Fruit fly (Drosophila melanogaster): ENCODE data around the gene chico.

Gene chico

DNA sequence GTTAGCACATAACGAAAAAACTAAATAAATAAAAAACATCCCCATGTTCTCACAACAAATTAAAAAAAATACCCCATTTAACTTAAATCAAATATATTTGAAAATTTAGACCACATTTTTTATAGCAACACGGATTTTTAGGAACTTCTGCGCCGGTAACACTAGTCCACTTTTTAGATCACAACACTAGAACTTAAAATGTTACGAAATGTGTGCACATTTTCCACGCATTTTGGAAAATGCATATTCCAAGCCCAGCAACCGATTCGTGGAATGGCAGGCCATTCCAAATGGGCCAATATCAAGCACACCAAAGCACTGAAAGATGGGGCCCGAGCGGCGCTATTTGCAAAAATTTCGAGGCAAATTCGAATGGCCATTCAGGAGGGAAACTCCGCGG is 21.8 kb upstream of the chico start, which contains the start of gene CG4957:
Gene CG4957 (plus strand): TSS at position 185 of the 400 bp plus-strand sequence.
- TF ChIP-seq chinmo (GFP tag; IDR thresholded peaks at IDR 0.05; ENCODE audit: partially characterized antibody) (0 out of 4 replicates have a peak, but pooled peaks have one; percentile 25), CG10267 (tag; optimal IDR thresholded peaks at IDR 0.05) (no peak), MBD-R2 (GFP tag; IDR thresholded peaks at IDR 0.05) (peak; percentile 52), CG9797 (GFP tag; optimal IDR thresholded peaks at IDR 0.05) (peak; percentile 30), CG10147 (GFP tag; optimal IDR thresholded peaks at IDR 0.05) (no peak), Kr (GFP tag; optimal IDR thresholded peaks at IDR 0.05) (no peak), Ssrp (tag; optimal IDR thresholded peaks at IDR 0.05) (no peak), Pdp1 (GFP tag; optimal IDR thresholded peaks at IDR 0.05) (peak in 1 of 2 experiments; percentile 78), CG3847 (GFP tag; IDR thresholded peaks at IDR 0.05) (no peak), pzg (GFP tag; optimal IDR thresholded peaks at IDR 0.05) (peak; percentile 33), sd (tag; optimal IDR thresholded peaks at IDR 0.05) (peak; percentile 79), D19B (GFP tag; optimal IDR thresholded peaks at IDR 0.05) (no peak), zen (tag; optimal IDR thresholded peaks at IDR 0.05) (no peak), Dp (GFP tag; optimal IDR thresholded peaks at IDR 0.05) (peak; percentile 18), CG5245 (GFP tag; optimal IDR thresholded peaks at IDR 0.05) (no peak), stwl (tag; optimal IDR thresholded peaks at IDR 0.05) (peak; percentile 30), Ets97D (GFP tag; optimal IDR thresholded peaks at IDR 0.05) (peak; percentile 14), gfzf (GFP tag; optimal IDR thresholded peaks at IDR 0.05) (peak; percentile 70), CG10979 (tag; optimal IDR thresholded peaks at IDR 0.05) (no peak), tap (tag; optimal IDR thresholded peaks at IDR 0.05) (no peak), CG32532 (GFP tag; IDR thresholded peaks at IDR 0.05) (no peak), nerfin-1 (tag; optimal IDR thresholded peaks at IDR 0.05) (peak; percentile 9), E2f2 (GFP tag; IDR thresholded peaks at IDR 0.05) (peak; percentile 46), CG34224 (GFP tag; IDR thresholded peaks at IDR 0.05; ENCODE audit: partially characterized antibody) (0 out of 3 replicates have a peak, but pooled peaks have one; percentile 14), Atf6 (GFP tag; IDR thresholded peaks at IDR 0.05) (no peak), sens (GFP tag) (peak; percentile 53)

DNA sequence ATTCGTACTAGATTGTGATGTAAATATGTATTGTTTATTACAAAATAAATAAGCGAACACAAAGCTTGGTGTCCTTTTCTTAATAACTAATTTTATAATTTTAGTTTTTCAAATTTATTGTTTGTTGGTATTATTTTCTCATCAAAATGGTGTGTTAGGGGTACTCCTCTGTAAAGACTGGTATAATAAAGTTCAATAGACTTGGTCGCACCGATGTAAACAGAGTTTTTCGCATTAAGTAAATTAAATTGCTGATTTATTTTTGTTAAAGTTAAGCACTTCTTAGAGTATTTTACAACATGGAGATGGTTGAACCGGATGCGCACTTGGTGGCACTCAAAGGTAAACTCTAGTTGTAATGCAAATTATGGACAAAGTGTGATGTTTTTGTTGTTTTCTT is 19.6 kb upstream of the chico start, which contains the start of gene CG4953:
Gene CG4953 (plus strand): TSS at position 193 of the 400 bp plus-strand sequence.
- no peak for TF ChIP-seq ken (GFP tag; IDR thresholded peaks at IDR 0.05)
- TF ChIP-seq pan (optimal IDR thresholded peaks at IDR 0.05), result no peak
- TF ChIP-seq pan (GFP tag; optimal IDR thresholded peaks at IDR 0.05 in 1 of 2, IDR thresholded peaks at IDR 0.05 in 1 of 2), result no peak
- TF ChIP-seq CG6765 (GFP tag; optimal IDR thresholded peaks at IDR 0.05), result no peak
- TF ChIP-seq CG12659 (GFP tag; optimal IDR thresholded peaks at IDR 0.05), result peak; percentile 4
- no peak for TF ChIP-seq Oaz (GFP tag; IDR thresholded peaks at IDR 0.05)
- no peak for TF ChIP-seq Nf-YC (tag; optimal IDR thresholded peaks at IDR 0.05)
- no peak for TF ChIP-seq Neu2 (GFP tag; optimal IDR thresholded peaks at IDR 0.05; ENCODE audit: borderline replicate concordance)
- no peak for TF ChIP-seq CG31388 (GFP tag; optimal IDR thresholded peaks at IDR 0.05)
- no peak for TF ChIP-seq CG6854 (GFP tag; optimal IDR thresholded peaks at IDR 0.05)
- no peak for TF ChIP-seq Nf-YA (GFP tag; IDR thresholded peaks at IDR 0.05)
- TF ChIP-seq E2f2 (GFP tag; IDR thresholded peaks at IDR 0.05), result peak; percentile 26; the same call in 1 of the 2 replicates
- TF ChIP-seq CG32772 (GFP tag; IDR thresholded peaks at IDR 0.05), result no peak
- no peak for TF ChIP-seq onecut (GFP tag; IDR thresholded peaks at IDR 0.05)
- peak; percentile 67 for TF ChIP-seq gfzf (GFP tag; optimal IDR thresholded peaks at IDR 0.05)
- no peak for TF ChIP-seq Hey (tag; optimal IDR thresholded peaks at IDR 0.05)
- no peak for TF ChIP-seq CG15269 (tag; optimal IDR thresholded peaks at IDR 0.05)
- TF ChIP-seq gsb-n (tag; optimal IDR thresholded peaks at IDR 0.05), result no peak
- TF ChIP-seq cato (GFP tag; optimal IDR thresholded peaks at IDR 0.05; ENCODE audit: borderline replicate concordance), result no peak
- TF ChIP-seq Abd-B (GFP tag; optimal IDR thresholded peaks at IDR 0.05), result no peak
- no peak for TF ChIP-seq corto (GFP tag; optimal IDR thresholded peaks at IDR 0.05)
- peak; percentile 65 for TF ChIP-seq CG30020 (tag; optimal IDR thresholded peaks at IDR 0.05)
- no peak for TF ChIP-seq shn (GFP tag; optimal IDR thresholded peaks at IDR 0.05)
- no peak for TF ChIP-seq CG17385 (GFP tag; optimal IDR thresholded peaks at IDR 0.05)
- TF ChIP-seq amos (GFP tag; IDR thresholded peaks at IDR 0.05; ENCODE audit: partially characterized antibody), result no peak
- no peak for TF ChIP-seq gro (GFP tag; optimal IDR thresholded peaks at IDR 0.05)
- TF ChIP-seq MBD-R2 (GFP tag; IDR thresholded peaks at IDR 0.05), result peak; percentile 66
